Worm (Caenorhabditis elegans): ENCODE data around the gene F19B6.1.

- TF ChIP-seq D1046.2 (GFP tag; IDR thresholded peaks at IDR 0.05) (no peak), pqm-1 (tag; optimal IDR thresholded peaks at IDR 0.05) (no peak), lin-39 (tag; optimal IDR thresholded peaks at IDR 0.05) (no peak), tra-1 (GFP tag; IDR thresholded peaks at IDR 0.05) (no peak), mdl-1 (tag; optimal IDR thresholded peaks at IDR 0.05) (no peak), nhr-111 (GFP tag; optimal IDR thresholded peaks at IDR 0.05) (no peak), ztf-11 (tag; optimal IDR thresholded peaks at IDR 0.05) (no peak), pha-4 (GFP tag; IDR thresholded peaks at IDR 0.05) (no peak), pha-4 (tag; optimal IDR thresholded peaks at IDR 0.05) (no peak), unc-62 (GFP tag; optimal IDR thresholded peaks at IDR 0.05 in 1 of 2) (no peak), unc-62 (tag; optimal IDR thresholded peaks at IDR 0.05) (no peak), lim-7 (GFP tag; IDR thresholded peaks at IDR 0.05) (no peak), aly-2 (tag; optimal IDR thresholded peaks at IDR 0.05) (no peak), F44E2.7 (GFP tag; IDR thresholded peaks at IDR 0.05) (no peak), nhr-10 (tag; optimal IDR thresholded peaks at IDR 0.05) (no peak)
Observed at ce11 chrIV:12287628-12288027, 48.2 kb downstream of the F19B6.1 start, which contains the start of gene erl-1.

All from whole organism, L4 larva.